Fruit fly (Drosophila melanogaster): ENCODE data around the gene CG12523.
A peak's percentile ranks its signal among the peaks of the same experiment; 100 is the strongest.

The CG12523 gene

DNA sequence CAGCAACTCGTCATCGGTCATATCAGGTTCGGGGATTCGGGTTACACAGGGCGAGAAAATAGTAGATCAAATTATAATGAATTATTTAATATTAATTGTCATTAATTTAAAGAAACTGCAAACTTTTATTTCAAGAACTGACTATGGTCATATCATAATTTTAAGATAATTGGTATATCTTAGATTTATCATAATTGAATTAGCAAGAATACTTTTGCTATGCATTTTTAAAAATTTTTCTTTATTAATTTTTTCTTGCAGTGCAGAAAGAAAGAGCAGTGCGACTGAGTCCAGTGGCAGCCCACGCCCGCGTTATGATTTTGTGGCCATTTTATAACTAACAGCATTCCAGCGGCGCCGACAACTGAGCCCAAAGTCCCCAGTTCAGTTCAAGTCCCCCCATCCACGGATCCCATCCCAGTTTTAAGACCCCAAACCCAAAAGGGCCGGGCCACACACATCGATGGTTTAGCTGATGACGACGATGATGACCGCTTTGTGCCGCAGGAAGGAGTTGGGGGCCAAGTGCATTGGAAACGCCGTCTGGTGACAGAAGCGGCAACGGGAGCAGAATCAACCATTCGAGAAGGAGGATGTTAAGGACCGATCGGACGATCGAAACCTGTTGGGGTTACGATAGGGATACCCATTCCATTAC lies 28.3 kb upstream of the CG12523 start (continued):
- TF ChIP-seq wdn (GFP tag; IDR thresholded peaks at IDR 0.05) (no peak), zf30C (GFP tag; optimal IDR thresholded peaks at IDR 0.05) (peak; percentile 83), CG6791 (GFP tag; IDR thresholded peaks at IDR 0.05; ENCODE audit: partially characterized antibody) (no peak), Myb (GFP tag; optimal IDR thresholded peaks at IDR 0.05) (no peak), Atf6 (GFP tag; IDR thresholded peaks at IDR 0.05) (peak; percentile 16; the same call in 1 of the 2 replicates), CG14667 (GFP tag; IDR thresholded peaks at IDR 0.05) (0 out of 2 replicates have a peak, but pooled peaks have one; percentile 34), Ets65A (GFP tag) (peak; percentile 57), CG10209 (GFP tag; optimal IDR thresholded peaks at IDR 0.05) (peak; percentile 61), CG2678 (tag; optimal IDR thresholded peaks at IDR 0.05) (peak; percentile 80), CG2875 (GFP tag; optimal IDR thresholded peaks at IDR 0.05) (peak; percentile 59), CG6175 (GFP tag; IDR thresholded peaks at IDR 0.05) (no peak), Usf (GFP tag; optimal IDR thresholded peaks at IDR 0.05) (peak; percentile 52), Oli (tag; optimal IDR thresholded peaks at IDR 0.05) (peak; percentile 64), kah (GFP tag; optimal IDR thresholded peaks at IDR 0.05) (no peak), BtbVII (GFP tag; optimal IDR thresholded peaks at IDR 0.05) (no peak), Eip74EF (GFP tag; optimal IDR thresholded peaks at IDR 0.05) (peak in 1 of 2 experiments; percentile 67), Hr51 (GFP tag; optimal IDR thresholded peaks at IDR 0.05) (peak in 1 of 2 experiments; percentile 49), Bgb (GFP tag; IDR thresholded peaks at IDR 0.05; ENCODE audit: partially characterized antibody) (no peak), chif (GFP tag; optimal IDR thresholded peaks at IDR 0.05) (peak in 1 of 2 experiments; percentile 10), Hr78 (GFP tag; optimal IDR thresholded peaks at IDR 0.05) (peak in 1 of 2 experiments; percentile 25), Xrp1 (GFP tag; IDR thresholded peaks at IDR 0.05) (peak; percentile 90), Meics (GFP tag; optimal IDR thresholded peaks at IDR 0.05) (peak; percentile 45), CG18599 (GFP tag; optimal IDR thresholded peaks at IDR 0.05) (peak; percentile 65), CG14710 (tag; optimal IDR thresholded peaks at IDR 0.05) (peak; percentile 67), CG30431 (GFP tag; optimal IDR thresholded peaks at IDR 0.05) (peak; percentile 10), CG18764 (GFP tag; optimal IDR thresholded peaks at IDR 0.05) (peak; percentile 33), Ssrp (tag; optimal IDR thresholded peaks at IDR 0.05) (peak; percentile 83), CG14050 (GFP tag; IDR thresholded peaks at IDR 0.05) (no peak; the same call in 2 of the 3 replicates), Chrac-16 (GFP tag; optimal IDR thresholded peaks at IDR 0.05) (peak; percentile 56), zfh1 (GFP tag; IDR thresholded peaks at IDR 0.05) (peak; percentile 56; the same call in 1 of the 3 replicates), pzg (GFP tag; optimal IDR thresholded peaks at IDR 0.05) (no peak), CG5180 (GFP tag; optimal IDR thresholded peaks at IDR 0.05) (peak; percentile 45), CG10654 (GFP tag; optimal IDR thresholded peaks at IDR 0.05) (peak; percentile 8), CG15269 (tag; optimal IDR thresholded peaks at IDR 0.05) (no peak), onecut (GFP tag; IDR thresholded peaks at IDR 0.05) (peak; percentile 23), Nf-YB (GFP tag; optimal IDR thresholded peaks at IDR 0.05) (peak; percentile 63), hkb (optimal IDR thresholded peaks at IDR 0.05) (no peak), hkb (GFP tag; IDR thresholded peaks at IDR 0.05) (peak; percentile 29; the same call in 1 of the 2 replicates), CoRest (tag; optimal IDR thresholded peaks at IDR 0.05) (peak; percentile 80), Atf-2 (GFP tag; optimal IDR thresholded peaks at IDR 0.05) (peak; percentile 27), CG17568 (GFP tag; optimal IDR thresholded peaks at IDR 0.05) (no peak), CG4424 (GFP tag; optimal IDR thresholded peaks at IDR 0.05) (peak; percentile 76), CG10979 (tag; optimal IDR thresholded peaks at IDR 0.05) (peak; percentile 94), fd102C (GFP tag; optimal IDR thresholded peaks at IDR 0.05) (no peak), wek (GFP tag; optimal IDR thresholded peaks at IDR 0.05) (no peak), CG6654 (GFP tag; optimal IDR thresholded peaks at IDR 0.05) (no peak), Awh (GFP tag; IDR thresholded peaks at IDR 0.05) (0 out of 2 replicates have a peak, but pooled peaks have one; percentile 47), CG6689 (GFP tag; IDR thresholded peaks at IDR 0.05) (peak; percentile 80)
